Worm (Caenorhabditis elegans) whole organism, L1 larva: ENCODE measurements around the gene ceh-74.

Experiments
- C16A3.4 ChIP-seq: fragments of 150-350 bp; optimal IDR thresholded peaks from 2 replicates; lab custom pipeline; 2014; ENCODE audit warnings: missing biosample characterization, missing genetic modification characterization
- F16B12.6 ChIP-seq: fragments of 150-350 bp; optimal IDR thresholded peaks from 2 replicates; lab custom pipeline; 2014; ENCODE audit warnings: missing biosample characterization, missing genetic modification characterization
- Y116A8C.19 ChIP-seq: sonication (generic microtip); optimal IDR thresholded peaks from 2 replicates; lab custom pipeline; 2016; ENCODE audit warnings: missing compliant biosample characterization, missing genetic modification characterization, borderline replicate concordance
- blmp-1 ChIP-seq: fragments of 150-350 bp; optimal IDR thresholded peaks from 2 replicates; lab custom pipeline; 2014; ENCODE audit warnings: missing biosample characterization, missing genetic modification characterization
- ceh-90 ChIP-seq: sonication (generic microtip); optimal IDR thresholded peaks from 2 replicates; lab custom pipeline; 2016; ENCODE audit warnings: missing genetic modification characterization, missing compliant biosample characterization
- ces-1 ChIP-seq: fragments of 150-350 bp; optimal IDR thresholded peaks from 2 replicates; lab custom pipeline; 2014; ENCODE audit warnings: missing biosample characterization, missing genetic modification reagents, missing genetic modification characterization
- dpl-1 ChIP-seq, 3 experiments: fragments of 150-350 bp in 2 of 3; sonication (generic microtip) in 1 of 3; optimal IDR thresholded peaks; 2 replicates each; lab custom pipeline; 2014 to 2017; ENCODE audit warnings: missing biosample characterization in 3 of 3, missing genetic modification characterization in 3 of 3, missing genetic modification reagents in 3 of 3
- efl-1 ChIP-seq, 4 experiments: fragments of 150-350 bp; optimal IDR thresholded peaks in 3 of 4; peaks in 1 of 4; 1 replicate in 1 of 4; 2 replicates in 3 of 4; lab custom pipeline; 2014; ENCODE audit warnings: missing biosample characterization in 2 of 4, missing genetic modification characterization in 2 of 4, missing genetic modification reagents in 2 of 4
- egl-27 ChIP-seq, 2 experiments: fragments of 150-350 bp in 1 of 2; sonication (generic microtip); optimal IDR thresholded peaks; 3 replicates each; lab custom pipeline; 2017 to 2018; ENCODE audit warnings: missing biosample characterization in 2 of 2, missing genetic modification characterization in 2 of 2, missing genetic modification reagents in 2 of 2
- elt-2 ChIP-seq: sonication (generic microtip); optimal IDR thresholded peaks from 2 replicates; lab custom pipeline; 2016; ENCODE audit warnings: missing genetic modification characterization, mild to moderate bottlenecking, inconsistent platforms, missing compliant biosample characterization, missing genetic modification reagents
- elt-3 ChIP-seq, 6 experiments: fragments of 150-350 bp in 1 of 6; sonication (generic microtip); optimal IDR thresholded peaks; 2 replicates each; lab custom pipeline; 2017 to 2018; ENCODE audit warnings: missing biosample characterization in 6 of 6, missing genetic modification characterization in 6 of 6, inconsistent platforms in 1 of 6
- fkh-10 ChIP-seq: sonication (generic microtip); optimal IDR thresholded peaks from 2 replicates; lab custom pipeline; 2017; ENCODE audit warnings: missing biosample characterization, missing genetic modification reagents, missing genetic modification characterization
- fkh-8 ChIP-seq: sonication (generic microtip); optimal IDR thresholded peaks from 2 replicates; lab custom pipeline; 2016; ENCODE audit warnings: mild to moderate bottlenecking, missing genetic modification characterization, missing compliant biosample characterization
- fos-1 ChIP-seq: fragments of 150-350 bp; optimal IDR thresholded peaks from 2 replicates; lab custom pipeline; 2014; ENCODE audit warnings: missing biosample characterization, missing genetic modification characterization
- irx-1 ChIP-seq: sonication (generic microtip); optimal IDR thresholded peaks from 2 replicates; lab custom pipeline; 2016; ENCODE audit warnings: missing genetic modification characterization, missing compliant biosample characterization
- lin-14 ChIP-seq: fragments of 200-800 bp; sonication (Bioruptor generic); optimal IDR thresholded peaks from 2 replicates; lab custom pipeline; 2018; ENCODE audit warnings: mild to moderate bottlenecking, missing genetic modification characterization, moderate library complexity, missing compliant biosample characterization
- lin-35 ChIP-seq, 2 experiments: fragments of 150-350 bp; optimal IDR thresholded peaks; 2 replicates each; lab custom pipeline; 2014; ENCODE audit warnings: missing biosample characterization in 2 of 2, missing genetic modification characterization in 2 of 2, missing genetic modification reagents in 2 of 2
- lin-39 ChIP-seq: fragments of 150-350 bp; optimal IDR thresholded peaks from 2 replicates; lab custom pipeline; 2014; ENCODE audit warnings: missing biosample characterization, missing genetic modification reagents, missing genetic modification characterization
- lir-3 ChIP-seq: sonication (generic microtip); optimal IDR thresholded peaks from 2 replicates; lab custom pipeline; 2016; ENCODE audit warnings: mild to moderate bottlenecking, missing genetic modification characterization, moderate library complexity, missing compliant biosample characterization; ENCODE audit not compliant: poor library complexity
- lsy-2 ChIP-seq, 2 experiments: fragments of 150-350 bp; optimal IDR thresholded peaks; 2 replicates each; lab custom pipeline; 2014; ENCODE audit warnings: missing biosample characterization in 2 of 2, missing genetic modification characterization in 2 of 2
- mab-9 ChIP-seq: fragments of 200-800 bp; sonication (Bioruptor generic); IDR thresholded peaks from 2 replicates; pipeline ENCODE4 v1.3.6; 2022; ENCODE audit warnings: missing genetic modification reagents, missing genetic modification characterization, missing compliant biosample characterization
- mdl-1 ChIP-seq, 2 experiments: fragments of 150-350 bp; optimal IDR thresholded peaks; 2 replicates each; lab custom pipeline; 2014 to 2017; ENCODE audit warnings: missing biosample characterization in 2 of 2, missing genetic modification characterization in 2 of 2, inconsistent platforms in 1 of 2
- mep-1 ChIP-seq: fragments of 150-350 bp; optimal IDR thresholded peaks from 2 replicates; lab custom pipeline; 2014; ENCODE audit warnings: missing biosample characterization, missing genetic modification characterization
- nhr-19 ChIP-seq: fragments of 200-800 bp; sonication (Bioruptor generic); conservative IDR thresholded peaks from 2 replicates; pipeline ENCODE4 v1.3.6; 2022; ENCODE audit warnings: missing genetic modification characterization, missing compliant biosample characterization
- nhr-20 ChIP-seq: sonication (generic microtip); optimal IDR thresholded peaks from 2 replicates; lab custom pipeline; 2016; ENCODE audit warnings: mild to moderate bottlenecking, missing genetic modification characterization, missing compliant biosample characterization
- nhr-71 ChIP-seq: sonication (generic microtip); optimal IDR thresholded peaks from 2 replicates; lab custom pipeline; 2016; ENCODE audit warnings: mild to moderate bottlenecking, missing genetic modification characterization, moderate library complexity, missing compliant biosample characterization
- nhr-85 ChIP-seq: sonication (generic microtip); peaks from one replicate; lab custom pipeline; 2016; ENCODE audit warnings: missing genetic modification characterization, inconsistent platforms, missing compliant biosample characterization
- nhr-90 ChIP-seq: sonication (generic microtip); optimal IDR thresholded peaks from 2 replicates; lab custom pipeline; 2016; ENCODE audit warnings: mild to moderate bottlenecking, missing genetic modification characterization, missing compliant biosample characterization; ENCODE audit not compliant: poor library complexity
- pag-3 ChIP-seq: sonication (generic microtip); optimal IDR thresholded peaks from 2 replicates; lab custom pipeline; 2017; ENCODE audit warnings: missing genetic modification characterization, mild to moderate bottlenecking, missing compliant biosample characterization, antibody characterized with exemption, borderline replicate concordance; ENCODE audit not compliant: insufficient read depth
- pax-3 ChIP-seq: fragments of 200-800 bp; sonication (Bioruptor generic); optimal IDR thresholded peaks from 2 replicates; lab custom pipeline; 2018; ENCODE audit warnings: mild to moderate bottlenecking, missing genetic modification characterization, moderate library complexity, missing compliant biosample characterization
- rnt-1 ChIP-seq: sonication (generic microtip); optimal IDR thresholded peaks from 2 replicates; lab custom pipeline; 2016; ENCODE audit warnings: mild to moderate bottlenecking, missing genetic modification characterization, moderate library complexity, missing compliant biosample characterization
- skn-1 ChIP-seq: fragments of 150-350 bp; optimal IDR thresholded peaks from 2 replicates; lab custom pipeline; 2014; ENCODE audit warnings: missing biosample characterization, missing genetic modification characterization
- snu-23 ChIP-seq: sonication (generic microtip); optimal IDR thresholded peaks from 2 replicates; lab custom pipeline; 2016; ENCODE audit warnings: missing genetic modification characterization, missing compliant biosample characterization
- sptf-1 ChIP-seq: fragments of 150-350 bp; optimal IDR thresholded peaks from 2 replicates; lab custom pipeline; 2014; ENCODE audit warnings: missing biosample characterization, missing genetic modification characterization
- tlp-1 ChIP-seq: fragments of 150-350 bp; optimal IDR thresholded peaks from 2 replicates; lab custom pipeline; 2014; ENCODE audit warnings: missing biosample characterization, missing genetic modification characterization
- unc-62 ChIP-seq: fragments of 150-350 bp; optimal IDR thresholded peaks from 2 replicates; lab custom pipeline; 2014; ENCODE audit warnings: missing biosample characterization, missing genetic modification reagents, missing genetic modification characterization
- unc-86 ChIP-seq: sonication (generic microtip); optimal IDR thresholded peaks from 2 replicates; lab custom pipeline; 2016; ENCODE audit warnings: missing genetic modification characterization, missing compliant biosample characterization
- vab-15 ChIP-seq: sonication (generic microtip); optimal IDR thresholded peaks from 2 replicates; lab custom pipeline; 2017; ENCODE audit warnings: missing genotype, mild to moderate bottlenecking, missing genetic modification characterization, missing compliant biosample characterization
- zag-1 ChIP-seq: fragments of 150-350 bp; optimal IDR thresholded peaks from 2 replicates; lab custom pipeline; 2014; ENCODE audit warnings: missing biosample characterization, missing genetic modification characterization
- zip-4 ChIP-seq: fragments of 200-800 bp; sonication (Bioruptor generic); optimal IDR thresholded peaks from 2 replicates; lab custom pipeline; 2018; ENCODE audit warnings: mild to moderate bottlenecking, missing genetic modification characterization, moderate library complexity, missing compliant biosample characterization

ceh-74 gene

ce11 chrV:14130226-14130625 lies 47.7 kb upstream of the ceh-74 start:
- TF ChIP-seq irx-1 (tag; lab: Kevin White, UChicago) (no peak), lin-14 (GFP tag; lab: Kevin White, UChicago) (peak; percentile 44)

DNA sequence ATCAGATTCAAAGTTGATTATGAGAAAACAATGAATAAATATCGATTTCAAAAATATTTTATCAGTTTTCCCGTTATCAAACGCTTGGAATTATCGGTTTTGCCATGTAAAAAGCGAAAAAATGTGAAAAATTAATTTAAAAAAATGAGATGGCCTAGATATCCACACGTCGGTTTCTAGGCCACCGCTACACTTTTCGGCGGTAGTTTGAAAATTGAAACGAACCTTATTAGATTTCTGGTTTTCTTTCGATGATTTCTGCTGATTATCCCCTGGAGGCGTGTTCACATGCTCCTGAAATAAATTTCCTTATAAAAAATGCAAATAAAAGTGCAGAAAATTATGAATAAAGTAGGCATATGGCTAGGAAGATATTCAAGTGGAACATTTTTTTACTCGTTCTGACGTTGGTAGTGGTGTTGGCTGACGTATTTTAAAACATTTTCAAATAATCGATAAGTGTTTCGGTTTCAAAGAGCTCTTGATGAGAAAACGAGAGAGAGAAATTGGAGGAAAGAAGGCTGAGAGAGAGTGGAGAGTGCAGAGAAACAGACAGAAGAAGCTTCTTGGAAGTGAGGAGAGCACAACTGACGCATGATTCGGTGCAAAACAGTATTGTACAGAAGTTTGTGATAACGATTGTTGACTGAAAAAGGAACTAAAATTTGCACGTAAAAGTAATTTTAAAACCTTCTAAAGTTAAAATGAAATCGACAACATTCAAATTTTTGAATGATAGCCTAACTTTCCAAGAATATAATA lies 44.7 kb upstream of the ceh-74 start:
- no peak for TF ChIP-seq nhr-20
- peak; percentile 10 for TF ChIP-seq lin-14 (GFP tag; lab: Kevin White, UChicago)
- TF ChIP-seq rnt-1 (tag; lab: Kevin White, UChicago): peak; percentile 52
- TF ChIP-seq efl-1 (optimal IDR thresholded peaks at IDR 0.05; lab: Kevin White, UChicago): peak; percentile 8 to 45
- TF ChIP-seq efl-1 (GFP tag; optimal IDR thresholded peaks at IDR 0.05 in 1 of 2; lab: Kevin White, UChicago): peak; percentile 66 to 93
- peak; percentile 12 to 51 for TF ChIP-seq lin-35 (GFP tag; optimal IDR thresholded peaks at IDR 0.05; lab: Kevin White, UChicago)
- TF ChIP-seq blmp-1: no peak
- TF ChIP-seq elt-2 (tag; lab: Kevin White, UChicago): peak; percentile 39
- peak; percentile 6 for TF ChIP-seq nhr-71 (tag; lab: Kevin White, UChicago)
- peak in 2 of 3 experiments; percentile 23 to 44 for TF ChIP-seq dpl-1 (GFP tag; optimal IDR thresholded peaks at IDR 0.05; lab: Kevin White, UChicago)
- peak; percentile 70 for TF ChIP-seq ceh-90 (tag; lab: Kevin White, UChicago)
- peak; percentile 67 for TF ChIP-seq nhr-85 (tag; lab: Kevin White, UChicago)
- TF ChIP-seq fos-1 (tag; lab: Kevin White, UChicago): peak; percentile 2
- no peak for TF ChIP-seq zag-1 (tag; lab: Kevin White, UChicago)
- TF ChIP-seq lsy-2 (tag; optimal IDR thresholded peaks at IDR 0.05; lab: Kevin White, UChicago): peak in 1 of 2 experiments; percentile 9

DNA sequence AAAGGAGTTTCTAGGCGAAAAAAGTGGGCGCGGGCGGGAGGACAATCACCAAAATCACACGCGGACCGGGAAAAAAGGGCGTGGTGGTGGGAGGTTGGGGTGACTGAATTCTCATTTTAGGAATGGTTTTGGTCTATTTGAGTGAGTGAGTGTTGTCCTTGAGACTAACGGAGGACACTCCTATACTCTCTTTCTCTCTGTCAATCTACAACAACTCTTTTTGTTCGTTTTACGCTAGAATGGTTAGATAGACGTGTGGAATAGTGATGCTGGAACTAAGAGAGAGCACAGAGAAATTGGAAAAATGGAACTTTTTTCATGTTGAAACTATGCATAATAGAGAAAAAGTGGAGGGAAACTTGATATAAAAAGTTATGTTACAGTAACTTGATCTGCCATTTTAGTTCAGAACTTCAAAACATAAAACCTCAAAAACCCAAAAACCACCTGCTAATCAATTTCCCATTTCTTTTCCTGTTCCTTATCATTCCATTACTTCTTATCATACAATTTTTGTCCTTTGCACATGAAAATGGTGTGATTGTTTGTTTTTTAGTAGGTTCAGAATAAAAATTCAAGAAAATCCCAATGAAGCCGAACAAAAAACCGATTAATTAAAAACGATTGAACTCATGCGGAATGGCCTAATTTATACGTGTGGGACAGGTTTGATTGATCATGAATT lies 43.0 kb upstream of the ceh-74 start:
- TF ChIP-seq blmp-1: peak; percentile 15
- TF ChIP-seq elt-3 (tag; optimal IDR thresholded peaks at IDR 0.05; lab: Kevin White, UChicago): peak in 3 of 6 experiments; percentile 12 to 48 (median 26)
- peak; percentile 18 for TF ChIP-seq tlp-1 (tag; lab: Kevin White, UChicago)
- peak; percentile 75 for TF ChIP-seq nhr-85 (tag; lab: Kevin White, UChicago)
- TF ChIP-seq lin-14 (GFP tag; lab: Kevin White, UChicago): peak; percentile 54
- TF ChIP-seq sptf-1 (tag; lab: Kevin White, UChicago): no peak
- TF ChIP-seq skn-1 (tag; lab: Kevin White, UChicago): no peak
- TF ChIP-seq lsy-2 (tag; optimal IDR thresholded peaks at IDR 0.05; lab: Kevin White, UChicago): peak in 1 of 2 experiments; percentile 30
- TF ChIP-seq snu-23 (GFP tag; lab: Kevin White, UChicago): no peak
- TF ChIP-seq lin-35 (GFP tag; optimal IDR thresholded peaks at IDR 0.05; lab: Kevin White, UChicago): peak in 1 of 2 experiments; percentile 5
- peak; percentile 53 for TF ChIP-seq elt-2 (tag; lab: Kevin White, UChicago)

- TF ChIP-seq lin-35 (GFP tag; optimal IDR thresholded peaks at IDR 0.05; lab: Kevin White, UChicago) (peak; percentile 42 to 75), dpl-1 (GFP tag; optimal IDR thresholded peaks at IDR 0.05; lab: Kevin White, UChicago) (peak; percentile 4 to 52 (median 42)), Y116A8C.19 (tag; lab: Kevin White, UChicago) (no peak), unc-86 (tag; lab: Kevin White, UChicago) (no peak), mab-9 (GFP tag; lab: Robert Waterston, UW) (no peak), lir-3 (tag; lab: Kevin White, UChicago) (peak; percentile 24), F16B12.6 (tag; lab: Kevin White, UChicago) (no peak), elt-3 (tag; optimal IDR thresholded peaks at IDR 0.05; lab: Kevin White, UChicago) (peak in 2 of 6 experiments; percentile 72 to 83), pag-3 (tag; lab: Kevin White, UChicago) (no peak), nhr-90 (peak; percentile 49), pax-3 (peak; percentile 65), zip-4 (GFP tag; lab: Kevin White, UChicago) (no peak), ceh-90 (tag; lab: Kevin White, UChicago) (no peak), fkh-10 (GFP tag; lab: Kevin White, UChicago) (no peak), fkh-8 (tag; lab: Kevin White, UChicago) (peak; percentile 40), unc-62 (GFP tag; lab: Kevin White, UChicago) (no peak), ces-1 (GFP tag; lab: Kevin White, UChicago) (no peak), nhr-19 (peak; percentile 59), mep-1 (peak; percentile 61), egl-27 (tag; optimal IDR thresholded peaks at IDR 0.05; lab: Kevin White, UChicago) (peak in 1 of 2 experiments; percentile 73), C16A3.4 (peak; percentile 59), lin-39 (tag; lab: Kevin White, UChicago) (no peak), elt-2 (tag; lab: Kevin White, UChicago) (peak; percentile 25), mdl-1 (tag; optimal IDR thresholded peaks at IDR 0.05; lab: Kevin White, UChicago) (peak in 1 of 2 experiments; percentile 89), vab-15 (tag; lab: Kevin White, UChicago) (no peak)
Observed at ce11 chrV:14136152-14136551, 41.7 kb upstream of the ceh-74 start.
